Fruit fly (Drosophila melanogaster) S2 (cell line): Measurements from ENCODE around the gene Smr.

ENCODE experiments used
- CG8478 ChIP-seq: fragments of >200 bp; optimal IDR thresholded peaks from 2 replicates; lab custom pipeline; 2018
- CTCF ChIP-seq, 2 experiments: fragments of >200 bp; optimal IDR thresholded peaks; 2 replicates each; lab custom pipeline; 2018

Gene Smr

DNA sequence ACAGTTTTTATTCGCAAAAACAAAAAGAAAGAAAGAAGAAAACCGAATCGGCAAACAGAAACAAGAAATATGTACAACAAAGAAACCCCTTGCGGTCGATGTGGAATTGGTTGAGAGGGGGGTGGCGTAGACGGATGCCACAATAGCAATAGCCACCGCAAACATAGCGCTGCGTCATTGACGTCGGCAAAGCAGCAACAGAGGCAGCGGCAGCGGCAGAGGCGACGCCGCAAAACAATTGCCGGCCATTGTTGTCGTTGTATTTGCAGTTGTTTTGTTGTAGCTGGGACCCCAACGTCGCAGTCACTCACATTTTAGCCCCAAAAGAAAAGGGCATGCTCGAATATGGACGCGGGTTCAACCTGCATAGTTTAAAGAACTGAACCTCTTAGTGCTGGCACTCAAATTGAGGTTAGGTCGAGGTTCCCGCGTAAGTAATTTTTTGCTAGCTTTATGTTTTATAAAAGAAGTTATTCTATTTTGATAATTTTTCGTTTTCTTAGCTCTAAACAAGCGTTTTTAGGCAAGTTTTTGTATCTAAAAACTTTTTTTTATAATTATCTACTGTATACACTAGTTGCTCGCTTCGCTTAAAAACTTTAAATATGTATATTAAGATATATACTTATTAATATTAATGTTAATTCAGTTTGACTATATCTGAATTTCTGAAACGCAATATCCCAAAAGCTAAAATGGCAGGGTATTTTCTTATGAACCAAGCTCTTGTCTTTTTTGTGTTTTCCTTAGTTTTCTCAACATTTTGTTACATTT is 13.4 kb upstream of the Smr start:
- TF ChIP-seq CTCF (optimal IDR thresholded peaks at IDR 0.05; lab: Kevin White, UChicago) (no peak), CG8478 (lab: Kevin White, UChicago) (no peak)

DNA sequence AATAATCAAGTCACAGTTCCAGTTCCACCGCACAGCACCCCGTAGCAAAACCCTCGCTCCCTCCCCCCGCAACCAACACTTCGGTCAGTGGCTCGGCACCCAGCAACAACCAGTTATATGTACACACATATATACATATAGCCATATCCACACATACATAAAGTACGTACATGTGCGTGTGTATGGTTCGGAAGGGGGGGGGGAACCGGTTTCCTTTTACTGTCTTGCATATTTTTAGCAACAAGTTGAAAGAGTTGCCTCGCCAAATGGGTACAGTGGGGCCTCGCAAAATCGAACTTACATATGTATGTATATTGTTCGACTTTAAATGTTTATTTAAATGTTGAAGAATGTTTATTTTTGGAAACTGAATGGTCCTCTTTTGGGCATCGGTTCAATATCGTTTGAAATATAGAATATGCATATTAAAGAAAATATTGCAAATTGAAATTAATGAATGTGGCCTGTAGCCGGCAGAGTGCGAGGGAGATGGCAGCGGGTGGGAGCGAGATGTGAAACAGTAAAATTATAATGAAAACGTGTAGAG is 12.7 kb upstream of the Smr start:
- TF ChIP-seq CG8478 (lab: Kevin White, UChicago) (no peak), CTCF (optimal IDR thresholded peaks at IDR 0.05; lab: Kevin White, UChicago) (no peak)

DNA sequence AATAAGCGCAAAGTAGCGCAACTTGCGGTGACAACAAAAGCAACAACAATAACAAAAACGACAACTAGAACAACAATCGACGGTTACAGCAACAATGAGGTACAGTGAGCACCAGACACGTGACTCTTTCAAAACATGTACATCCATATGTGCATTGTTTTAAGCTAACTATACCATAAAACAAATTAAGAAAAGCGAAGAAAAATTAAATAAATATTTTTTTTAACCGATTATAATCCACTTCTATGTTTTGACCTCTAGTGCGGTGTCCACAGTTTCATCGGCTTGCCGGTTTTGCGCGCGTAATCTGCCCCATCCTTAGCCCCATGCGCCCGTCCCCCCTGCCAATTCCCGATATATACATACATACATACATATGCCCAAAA is 11.9 kb upstream of the Smr start:
- TF ChIP-seq CTCF (optimal IDR thresholded peaks at IDR 0.05; lab: Kevin White, UChicago) (no peak), CG8478 (lab: Kevin White, UChicago) (no peak)

DNA sequence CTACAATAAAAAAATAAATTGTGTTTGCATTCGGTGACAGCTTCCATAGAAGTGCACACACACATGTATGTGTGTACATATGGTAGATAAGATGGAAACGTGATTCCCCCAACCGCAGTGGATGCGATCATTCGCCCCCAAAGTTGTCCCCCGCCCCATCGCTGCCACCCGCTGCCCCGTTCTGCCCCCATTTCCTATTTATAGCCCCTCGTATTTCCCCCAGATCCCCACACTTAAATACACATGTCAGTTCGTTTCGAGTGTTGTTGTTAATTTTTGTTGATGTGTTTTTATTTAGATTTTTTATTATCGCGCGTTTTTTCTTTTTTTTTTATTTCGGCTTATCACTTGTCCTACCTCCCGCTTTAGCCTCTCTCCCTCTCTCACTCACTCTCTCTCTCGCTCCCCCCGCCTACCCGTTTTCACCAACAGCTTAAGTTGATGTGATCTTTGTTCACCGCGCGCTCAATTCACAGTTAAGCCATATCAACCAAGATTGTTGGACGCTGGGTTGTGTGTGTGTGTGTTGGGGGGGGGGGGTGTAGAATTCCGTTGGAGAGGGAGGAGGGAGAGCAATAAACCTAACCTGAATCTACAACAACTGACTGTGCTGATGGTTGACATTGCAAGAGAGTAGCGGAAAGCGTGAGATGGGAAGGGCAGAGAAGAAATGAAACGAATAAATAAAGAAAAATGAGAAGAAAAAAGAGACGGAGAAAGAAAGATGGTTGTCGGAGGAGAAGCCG is 11.4 kb upstream of the Smr start:
- no peak for TF ChIP-seq CTCF (optimal IDR thresholded peaks at IDR 0.05; lab: Kevin White, UChicago)

DNA sequence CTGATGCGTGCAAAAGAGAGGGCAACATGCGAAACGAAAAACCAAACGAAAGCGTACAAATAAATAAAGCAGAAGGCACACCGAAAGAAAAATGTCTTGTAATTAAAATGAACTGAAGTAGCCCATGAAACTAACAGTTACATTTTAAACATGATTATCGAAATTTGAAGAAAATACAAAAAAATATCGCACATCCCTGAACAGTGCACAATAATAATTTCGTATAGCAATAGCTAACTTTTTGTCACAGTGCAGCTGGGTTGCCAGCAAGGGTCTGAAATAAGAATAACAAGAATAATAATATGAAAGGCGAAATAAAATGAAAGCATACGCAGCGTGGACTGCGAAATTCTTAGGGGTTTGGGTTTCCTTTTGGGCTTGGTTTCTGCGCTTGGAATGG is 9.8 kb upstream of the Smr start:
- TF ChIP-seq CTCF (optimal IDR thresholded peaks at IDR 0.05; lab: Kevin White, UChicago) (no peak), CG8478 (lab: Kevin White, UChicago) (peak; percentile 63)

DNA sequence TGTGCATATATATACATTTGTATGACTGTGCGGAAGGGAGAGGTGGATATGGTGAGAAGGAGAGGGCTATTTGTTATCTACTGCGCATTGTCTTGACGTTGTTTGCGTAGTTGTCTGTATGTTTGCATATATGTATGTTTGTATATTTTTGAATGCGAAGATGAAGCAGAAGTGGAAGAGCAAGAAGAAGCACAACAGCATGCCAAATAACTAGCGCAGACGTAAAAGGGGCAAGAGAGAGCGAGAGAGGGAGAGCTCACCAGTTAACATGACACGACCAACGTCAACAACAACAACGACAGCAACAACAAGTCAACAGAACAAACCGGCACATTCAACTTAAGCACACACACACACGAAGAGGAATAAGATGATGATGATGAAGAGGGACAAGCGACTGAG is 9.4 kb upstream of the Smr start:
- TF ChIP-seq CG8478 (lab: Kevin White, UChicago) (no peak), CTCF (optimal IDR thresholded peaks at IDR 0.05; lab: Kevin White, UChicago) (no peak)

DNA sequence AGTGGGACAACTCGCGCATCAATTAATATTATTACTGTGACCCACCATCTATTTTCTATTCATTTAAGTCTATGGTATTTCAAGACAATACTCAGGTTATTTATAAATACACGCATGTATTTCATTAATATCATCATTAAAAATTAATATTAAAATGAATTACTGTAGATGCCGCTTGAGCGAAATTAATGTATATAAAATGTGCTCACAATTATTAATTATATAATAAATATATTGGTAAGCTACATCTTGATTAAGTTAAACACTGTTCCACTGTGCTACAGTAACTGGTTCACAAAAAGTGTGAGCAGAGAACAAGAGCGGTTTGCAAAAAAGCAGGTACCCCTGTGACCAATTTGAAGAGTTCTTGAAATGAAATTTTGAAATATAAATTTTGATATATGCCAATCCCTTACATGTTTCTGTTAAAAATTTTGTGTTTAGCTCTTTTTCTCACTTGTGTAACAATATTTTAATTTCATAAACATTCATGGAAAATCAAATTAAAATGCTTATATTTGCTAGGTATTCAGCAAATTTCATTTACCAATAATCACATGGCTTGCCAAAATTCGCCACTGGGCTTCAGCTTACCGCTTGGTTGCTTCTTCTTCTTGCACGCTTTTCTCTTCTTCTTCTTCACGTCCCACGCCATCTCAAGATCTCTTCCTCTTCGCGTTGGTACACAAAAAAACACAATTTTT is 8.7 kb upstream of the Smr start:
- TF ChIP-seq CG8478 (lab: Kevin White, UChicago) (no peak), CTCF (optimal IDR thresholded peaks at IDR 0.05; lab: Kevin White, UChicago) (no peak)

DNA sequence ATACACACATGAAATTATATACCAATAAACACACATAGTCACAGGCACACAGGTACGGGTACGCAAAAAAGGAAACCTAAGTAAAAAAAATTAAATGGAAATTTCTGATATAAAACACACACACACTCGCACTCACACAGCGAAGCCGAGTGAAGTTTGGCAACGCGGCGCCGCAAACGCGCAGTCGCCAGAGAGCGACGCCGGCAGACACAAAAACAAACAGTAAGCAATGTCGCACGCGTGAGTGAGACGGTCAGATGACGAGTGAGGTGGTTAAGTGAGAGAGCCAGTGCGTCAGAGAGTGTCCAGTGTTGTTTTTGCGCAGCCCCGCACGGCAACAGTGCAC is 8.1 kb upstream of the Smr start:
- TF ChIP-seq CG8478 (lab: Kevin White, UChicago) (peak; percentile 41), CTCF (optimal IDR thresholded peaks at IDR 0.05; lab: Kevin White, UChicago) (no peak)

DNA sequence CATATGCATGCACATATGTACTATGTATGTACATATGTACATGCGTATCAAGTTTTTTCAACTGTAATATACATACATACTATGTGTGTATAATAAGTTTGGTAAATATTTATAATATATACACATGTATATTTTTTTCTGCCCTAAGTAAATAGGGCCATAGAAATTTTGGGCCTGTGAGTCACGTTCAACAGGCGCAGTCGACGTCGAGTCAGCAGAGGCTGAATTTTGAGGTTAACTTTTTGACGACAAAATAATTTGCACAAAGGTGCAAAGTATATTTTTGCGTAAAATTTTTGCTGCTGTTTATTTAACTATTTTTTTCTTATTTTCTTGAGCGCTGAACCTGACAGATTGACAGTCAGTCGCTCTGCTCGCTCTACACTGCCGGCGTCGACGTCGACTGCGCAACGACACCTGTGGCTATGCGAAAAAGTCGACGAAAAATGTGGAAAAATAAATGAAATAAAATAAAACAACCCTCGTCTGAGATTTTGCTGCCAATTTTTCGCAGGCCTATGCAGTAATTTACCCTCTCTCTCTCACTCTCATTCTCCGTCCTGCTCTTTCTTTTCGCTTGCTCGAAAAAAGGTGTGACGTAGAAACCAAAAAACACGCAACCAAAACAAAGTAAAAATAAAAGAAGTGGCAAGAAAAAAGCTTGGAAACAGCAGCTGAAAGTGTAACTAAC is 7.6 kb upstream of the Smr start:
- TF ChIP-seq CG8478 (lab: Kevin White, UChicago) = no peak
- no peak for TF ChIP-seq CTCF (optimal IDR thresholded peaks at IDR 0.05; lab: Kevin White, UChicago)

DNA sequence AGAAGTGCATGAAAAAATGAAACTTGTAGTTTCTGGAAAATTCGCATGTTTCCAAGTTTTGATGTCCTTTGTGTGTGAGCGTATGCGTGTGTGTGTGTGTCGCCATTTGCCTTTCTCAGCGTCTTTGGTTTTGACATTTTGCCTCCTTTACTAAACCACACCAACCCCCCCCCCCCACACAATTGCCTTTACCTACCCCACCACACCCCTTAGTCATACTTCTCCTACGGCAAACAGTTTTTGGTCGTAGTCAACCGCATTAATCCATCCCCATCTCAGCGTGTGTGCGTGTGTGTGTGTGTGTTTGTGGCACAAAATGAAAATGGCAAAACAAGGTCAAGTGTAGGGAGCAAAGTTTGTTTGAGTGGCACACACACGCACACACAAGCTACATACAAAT is 6.5 kb upstream of the Smr start:
- TF ChIP-seq CG8478 (lab: Kevin White, UChicago) = no peak
- no peak for TF ChIP-seq CTCF (optimal IDR thresholded peaks at IDR 0.05; lab: Kevin White, UChicago)

DNA sequence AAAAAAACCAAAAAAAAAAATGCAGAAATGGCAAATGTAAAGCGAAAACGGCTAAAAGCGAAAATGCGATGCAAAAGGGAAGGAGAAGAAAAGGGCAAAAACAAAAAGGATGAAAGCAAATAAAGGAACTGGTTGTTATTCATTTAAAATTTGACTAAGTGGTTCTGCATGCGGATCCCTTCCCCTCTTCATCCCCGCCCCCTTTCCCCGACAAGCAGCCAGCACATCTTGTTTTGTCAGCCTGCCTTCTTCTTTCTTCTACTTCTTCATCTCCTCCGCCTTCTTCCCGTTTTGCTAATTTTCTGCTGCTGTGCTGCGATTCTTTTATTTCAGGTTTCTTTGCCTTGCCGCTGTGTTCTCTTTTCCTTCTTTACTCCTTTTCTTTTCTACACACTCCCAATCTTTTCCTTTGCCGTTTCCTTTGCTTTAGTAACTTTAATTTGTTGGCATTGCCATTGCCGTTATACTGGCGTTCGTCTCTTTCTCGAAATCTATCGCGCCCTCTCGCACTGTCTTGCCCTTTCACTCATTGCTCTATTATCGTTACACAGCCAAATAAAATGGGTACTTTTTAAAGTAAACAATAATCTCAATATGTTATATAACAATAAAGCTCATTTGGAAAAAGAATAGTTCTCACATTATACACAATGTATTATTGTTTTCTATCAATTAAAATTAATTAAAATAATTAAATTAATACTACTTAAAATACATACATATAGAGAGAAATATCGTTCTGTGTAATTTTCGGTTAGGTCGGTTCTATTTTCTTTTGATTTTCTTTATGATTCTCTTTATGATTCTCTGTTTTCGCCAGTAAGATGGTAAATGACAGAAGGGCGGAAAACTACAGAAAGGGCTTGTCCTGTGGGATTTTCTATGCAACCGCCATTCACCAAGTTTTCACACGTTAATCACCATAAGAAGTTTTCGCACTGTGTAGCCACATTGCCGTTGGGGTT is 5.6 kb upstream of the Smr start:
- no peak for TF ChIP-seq CTCF (optimal IDR thresholded peaks at IDR 0.05; lab: Kevin White, UChicago)
- TF ChIP-seq CG8478 (lab: Kevin White, UChicago) = no peak

DNA sequence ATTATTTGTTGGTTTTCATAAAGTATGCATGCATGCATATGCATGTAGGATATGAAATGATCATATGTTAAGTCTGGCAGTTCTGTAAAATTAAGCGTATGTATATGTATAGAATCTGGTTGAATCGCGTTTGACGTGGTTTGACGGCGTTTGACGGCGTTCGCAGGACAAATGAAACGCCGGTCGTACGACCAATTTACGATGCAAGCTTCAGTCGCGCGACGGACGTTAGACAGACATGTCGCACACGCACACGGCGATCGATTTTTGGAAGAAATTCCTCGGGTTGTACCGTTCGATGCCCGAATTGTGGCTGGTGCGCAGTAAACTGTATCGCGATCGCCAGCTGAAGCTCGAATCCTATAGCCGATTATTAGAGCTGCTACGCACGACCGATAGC is 2.7 kb upstream of the Smr start:
- TF ChIP-seq CTCF (optimal IDR thresholded peaks at IDR 0.05; lab: Kevin White, UChicago) (no peak), CG8478 (lab: Kevin White, UChicago) (no peak)

DNA sequence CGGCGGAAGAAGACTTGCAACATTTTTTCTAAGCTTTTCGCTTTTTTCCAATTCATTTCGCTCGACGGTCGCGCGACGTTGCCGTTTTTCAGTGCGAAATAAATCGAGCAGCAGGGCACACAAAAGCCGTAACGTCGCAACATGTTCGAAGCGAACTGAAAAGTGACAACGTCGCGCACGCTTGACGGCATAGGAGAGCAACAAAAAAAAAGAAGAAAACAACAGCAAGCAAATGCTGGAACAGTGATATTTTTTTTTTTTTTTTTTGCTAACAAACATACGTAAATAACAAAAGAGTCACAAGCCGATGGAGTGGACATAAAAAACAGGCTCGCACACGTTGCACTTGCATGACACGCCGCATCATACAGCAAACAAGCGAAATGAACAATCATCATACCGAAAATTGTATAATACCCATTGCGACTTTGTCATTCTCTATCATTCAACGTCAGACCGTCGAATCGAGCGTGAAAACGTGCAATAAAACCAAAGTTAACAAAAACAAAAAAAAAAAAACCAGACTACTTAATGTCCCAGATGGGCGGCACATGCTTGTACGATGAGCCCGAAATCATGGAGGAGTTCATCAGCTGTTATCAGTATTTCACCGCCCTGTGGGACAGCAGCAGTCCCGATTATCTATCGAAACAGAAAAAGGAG is 1.7 kb upstream of the Smr start, which contains the start of gene CG4004:
TSS of gene CG4004 (plus strand) at position 187 of the 663 bp plus-strand sequence.
- TF ChIP-seq CTCF (optimal IDR thresholded peaks at IDR 0.05; lab: Kevin White, UChicago) (no peak), CG8478 (lab: Kevin White, UChicago) (no peak)
